Worm (Caenorhabditis elegans): ENCODE results near the gene pals-25.

Gene pals-25

DNA sequence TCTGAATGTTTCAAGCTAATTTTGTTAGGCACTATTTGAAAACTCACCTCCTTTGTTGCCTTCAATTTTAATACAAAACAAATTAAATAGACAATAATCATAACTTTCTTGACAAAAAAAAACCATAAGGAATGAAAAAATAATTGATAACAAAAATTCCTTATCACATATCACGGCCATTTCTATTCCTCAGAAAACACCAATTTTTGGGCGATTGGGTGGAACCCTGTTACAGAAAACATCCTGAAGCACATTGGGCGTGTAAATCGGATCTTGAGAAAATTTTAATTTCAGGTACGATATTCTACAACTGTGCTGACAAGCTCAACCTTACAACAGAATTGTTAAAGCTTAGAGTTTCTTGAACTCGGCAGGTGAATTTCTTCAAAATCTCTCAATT lies 30.5 kb downstream of the pals-25 start, which contains the start of gene F40G9.8:
F40G9.8 (minus strand) TSS at position 101 of the 400 bp plus-strand sequence.
- TF ChIP-seq T22C8.4 (GFP tag; IDR thresholded peaks at IDR 0.05) (no peak), ref-1 (GFP tag; conservative IDR thresholded peaks at IDR 0.05) (no peak), ztf-23 (GFP tag; IDR thresholded peaks at IDR 0.05) (no peak), klf-2 (GFP tag; conservative IDR thresholded peaks at IDR 0.05) (no peak), med-1 (GFP tag; optimal IDR thresholded peaks at IDR 0.05; ENCODE audit: insufficient read depth) (no peak), tab-1 (GFP tag; IDR thresholded peaks at IDR 0.05) (no peak), cog-1 (tag; optimal IDR thresholded peaks at IDR 0.05) (no peak), flt-1 (GFP tag; IDR thresholded peaks at IDR 0.05) (no peak), ztf-29 (GFP tag; IDR thresholded peaks at IDR 0.05) (no peak)

DNA sequence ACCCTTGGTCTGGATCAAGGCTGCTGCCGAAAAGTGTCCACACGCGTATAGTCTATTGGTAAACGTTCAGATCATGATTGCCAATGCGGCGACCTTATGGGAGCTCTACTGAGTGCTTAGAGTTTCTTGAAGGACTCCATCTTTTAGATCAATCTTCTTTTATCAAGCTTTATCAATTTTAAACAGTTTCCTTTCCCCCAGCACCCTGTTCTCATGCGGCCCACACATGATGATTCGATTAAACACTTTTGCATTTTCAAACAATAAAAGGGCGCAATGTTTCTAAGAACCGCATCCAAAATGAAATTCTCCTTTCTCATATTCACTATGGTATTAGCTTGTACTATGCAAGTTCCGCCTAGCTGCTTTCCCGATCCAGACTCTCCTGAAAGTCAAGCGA lies 31.1 kb downstream of the pals-25 start, which contains the start of gene F40G9.7:
F40G9.7 (plus strand) TSS at position 301 of the 400 bp plus-strand sequence.
- no peak for TF ChIP-seq ref-1 (GFP tag; conservative IDR thresholded peaks at IDR 0.05)
- no peak for TF ChIP-seq flt-1 (GFP tag; IDR thresholded peaks at IDR 0.05)
- no peak for TF ChIP-seq klf-2 (GFP tag; conservative IDR thresholded peaks at IDR 0.05)
- TF ChIP-seq med-1 (GFP tag; optimal IDR thresholded peaks at IDR 0.05; ENCODE audit: insufficient read depth), result no peak
- no peak for TF ChIP-seq tab-1 (GFP tag; IDR thresholded peaks at IDR 0.05)
- no peak for TF ChIP-seq cog-1 (tag; optimal IDR thresholded peaks at IDR 0.05)
- TF ChIP-seq ztf-23 (GFP tag; IDR thresholded peaks at IDR 0.05), result no peak
- no peak for TF ChIP-seq ztf-29 (GFP tag; IDR thresholded peaks at IDR 0.05)
- no peak for TF ChIP-seq T22C8.4 (GFP tag; IDR thresholded peaks at IDR 0.05)

DNA sequence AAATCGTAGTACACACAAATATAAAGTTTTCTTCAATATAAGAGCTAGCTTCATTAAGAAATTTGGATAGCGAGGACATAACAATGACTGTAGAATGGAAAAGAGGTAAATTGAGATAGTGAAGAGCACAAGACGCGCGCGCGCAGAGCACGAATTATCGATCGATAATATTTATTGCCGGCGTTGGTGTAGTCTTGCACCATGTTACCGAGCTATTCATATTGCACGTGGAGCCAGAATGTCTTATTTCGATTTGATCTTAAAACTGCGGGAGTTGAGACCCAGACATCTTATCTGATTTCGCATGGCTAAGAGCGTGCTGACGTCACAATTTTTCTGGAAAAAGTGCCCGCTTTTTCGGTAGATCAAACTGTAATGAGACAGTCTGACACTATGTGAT lies 35.2 kb downstream of the pals-25 start, which contains the start of gene F40G9.18:
F40G9.18 (minus strand) TSS at position 101 of the 400 bp plus-strand sequence.
- no peak for TF ChIP-seq tab-1 (GFP tag; IDR thresholded peaks at IDR 0.05)
- no peak for TF ChIP-seq T22C8.4 (GFP tag; IDR thresholded peaks at IDR 0.05)
- no peak for TF ChIP-seq med-1 (GFP tag; optimal IDR thresholded peaks at IDR 0.05; ENCODE audit: insufficient read depth)
- TF ChIP-seq ztf-23 (GFP tag; IDR thresholded peaks at IDR 0.05), result no peak
- no peak for TF ChIP-seq ref-1 (GFP tag; conservative IDR thresholded peaks at IDR 0.05)
- TF ChIP-seq klf-2 (GFP tag; conservative IDR thresholded peaks at IDR 0.05), result no peak
- TF ChIP-seq cog-1 (tag; optimal IDR thresholded peaks at IDR 0.05), result no peak
- no peak for TF ChIP-seq flt-1 (GFP tag; IDR thresholded peaks at IDR 0.05)
- TF ChIP-seq ztf-29 (GFP tag; IDR thresholded peaks at IDR 0.05), result no peak

DNA sequence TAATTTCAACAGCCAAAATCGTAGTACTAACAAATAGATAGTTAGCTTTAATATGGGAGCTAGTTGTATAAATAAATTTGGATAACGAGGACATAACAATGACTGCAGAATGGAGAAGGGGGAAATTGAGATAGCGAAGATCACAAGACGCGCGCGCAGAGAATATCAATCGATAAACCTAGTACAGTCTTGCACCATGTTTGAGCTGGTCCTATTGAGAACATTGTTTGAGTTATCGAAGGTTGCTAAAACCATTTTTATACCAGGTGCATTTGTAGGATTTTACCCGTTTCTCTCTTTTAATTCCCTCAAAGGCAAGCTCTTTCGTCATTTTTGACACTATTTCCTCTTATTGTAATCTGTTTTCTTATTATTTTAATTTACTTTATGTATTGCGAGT lies 37.3 kb downstream of the pals-25 start, which contains the start of the genes F40G9.9 and F40G9.12:
F40G9.9 (minus strand) TSS at position 101 of the 400 bp plus-strand sequence.
F40G9.12 (plus strand) TSS at position 231 of the 400 bp plus-strand sequence.
- no peak for TF ChIP-seq ztf-29 (GFP tag; IDR thresholded peaks at IDR 0.05)
- no peak for TF ChIP-seq tab-1 (GFP tag; IDR thresholded peaks at IDR 0.05)
- no peak for TF ChIP-seq T22C8.4 (GFP tag; IDR thresholded peaks at IDR 0.05)
- TF ChIP-seq cog-1 (tag; optimal IDR thresholded peaks at IDR 0.05), result no peak
- no peak for TF ChIP-seq flt-1 (GFP tag; IDR thresholded peaks at IDR 0.05)
- TF ChIP-seq ztf-23 (GFP tag; IDR thresholded peaks at IDR 0.05), result no peak
- TF ChIP-seq klf-2 (GFP tag; conservative IDR thresholded peaks at IDR 0.05), result no peak
- TF ChIP-seq med-1 (GFP tag; optimal IDR thresholded peaks at IDR 0.05; ENCODE audit: insufficient read depth), result no peak
- no peak for TF ChIP-seq ref-1 (GFP tag; conservative IDR thresholded peaks at IDR 0.05)

DNA sequence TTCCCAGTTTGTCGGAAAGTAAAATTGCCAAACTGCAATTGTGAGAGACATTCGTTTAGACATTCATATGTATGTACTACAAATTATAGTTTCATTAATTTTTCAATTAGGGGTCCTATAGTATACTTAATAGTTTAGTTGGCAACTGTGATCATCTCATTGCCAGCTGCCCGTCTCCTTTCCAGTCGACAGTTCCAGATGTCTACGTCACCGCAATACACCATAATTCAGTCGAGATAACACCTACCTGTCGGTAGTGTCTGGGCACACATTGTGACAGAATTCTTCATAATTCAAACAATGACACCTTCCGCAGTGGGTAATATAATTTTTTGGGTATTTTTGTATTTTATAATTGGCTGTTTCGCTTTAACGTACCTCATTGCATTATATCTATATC lies 39.2 kb downstream of the pals-25 start, which contains the start of gene F40G9.19:
F40G9.19 (plus strand) TSS at position 301 of the 400 bp plus-strand sequence.
- no peak for TF ChIP-seq klf-2 (GFP tag; conservative IDR thresholded peaks at IDR 0.05)
- TF ChIP-seq ref-1 (GFP tag; conservative IDR thresholded peaks at IDR 0.05), result no peak
- no peak for TF ChIP-seq ztf-23 (GFP tag; IDR thresholded peaks at IDR 0.05)

DNA sequence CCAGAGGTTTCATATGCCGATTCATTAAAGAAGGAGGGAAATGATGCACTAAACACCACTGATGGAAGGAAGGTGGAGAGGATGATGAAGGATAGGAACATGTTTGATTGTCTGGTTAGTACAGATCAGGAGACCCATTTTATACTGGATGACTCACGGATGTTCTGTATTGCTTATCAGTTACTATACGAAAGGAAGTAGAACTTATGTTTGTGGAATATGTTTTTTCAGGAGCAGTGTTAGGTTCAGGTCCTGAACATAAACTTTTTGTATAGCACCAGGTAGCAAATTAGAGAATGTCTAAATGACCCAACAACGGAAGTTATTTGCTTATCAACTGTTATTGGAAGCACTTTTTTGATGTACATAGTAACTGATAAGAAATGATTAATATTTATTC lies 41.4 kb downstream of the pals-25 start, which contains the start of gene clec-148:
clec-148 (minus strand) TSS at position 101 of the 400 bp plus-strand sequence.
- TF ChIP-seq T22C8.4 (GFP tag; IDR thresholded peaks at IDR 0.05) (no peak), ref-1 (GFP tag; conservative IDR thresholded peaks at IDR 0.05) (no peak)

DNA sequence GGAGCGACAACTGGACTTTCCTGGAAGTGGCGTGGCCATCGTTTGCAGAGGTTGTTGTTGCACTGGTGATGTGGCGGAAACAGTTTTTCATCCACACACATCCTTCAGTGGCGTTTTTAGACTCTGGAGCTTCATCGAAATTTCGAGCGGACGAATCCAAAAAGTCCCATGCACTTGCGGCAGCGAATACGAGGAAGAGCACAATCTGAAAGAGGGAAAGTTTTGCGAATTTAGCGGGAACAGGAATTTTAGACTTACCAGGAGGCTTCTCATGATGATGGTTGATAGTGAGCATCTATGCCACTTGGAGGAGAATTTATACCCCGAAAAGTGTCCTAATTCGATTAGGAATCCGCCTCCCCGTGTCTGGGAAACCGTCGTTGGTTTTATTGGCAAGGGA lies 43.4 kb downstream of the pals-25 start, which contains the start of gene F40G9.14:
F40G9.14 (minus strand) TSS at position 101 of the 400 bp plus-strand sequence.
- TF ChIP-seq cog-1 (tag; optimal IDR thresholded peaks at IDR 0.05) (no peak), ztf-29 (GFP tag; IDR thresholded peaks at IDR 0.05) (no peak), tab-1 (GFP tag; IDR thresholded peaks at IDR 0.05) (no peak), klf-2 (GFP tag; conservative IDR thresholded peaks at IDR 0.05) (no peak), flt-1 (GFP tag; IDR thresholded peaks at IDR 0.05) (no peak), ref-1 (GFP tag; conservative IDR thresholded peaks at IDR 0.05) (no peak), T22C8.4 (GFP tag; IDR thresholded peaks at IDR 0.05) (no peak), med-1 (GFP tag; optimal IDR thresholded peaks at IDR 0.05; ENCODE audit: insufficient read depth) (no peak), ztf-23 (GFP tag; IDR thresholded peaks at IDR 0.05) (no peak)

DNA sequence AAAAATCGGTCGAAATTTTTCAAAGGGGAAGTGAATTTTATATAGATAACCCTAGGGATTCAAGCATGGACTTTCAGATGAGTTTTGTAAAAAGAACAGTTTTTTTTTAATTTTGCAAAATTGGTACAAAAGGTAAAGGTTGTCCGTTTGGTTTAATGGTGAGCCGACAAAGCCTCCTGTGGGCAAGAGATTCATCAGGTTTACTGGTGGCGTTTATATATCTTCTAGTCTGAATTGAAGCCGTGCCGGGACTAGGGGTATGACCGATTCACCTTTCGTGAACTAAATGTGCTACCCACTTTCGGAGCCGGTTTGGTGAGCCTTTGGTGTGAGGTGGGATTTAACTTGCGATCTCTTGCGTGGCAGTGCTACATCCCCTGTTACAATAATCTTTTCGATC lies 43.8 kb downstream of the pals-25 start:
- TF ChIP-seq flt-1 (GFP tag; IDR thresholded peaks at IDR 0.05) (no peak), ref-1 (GFP tag; conservative IDR thresholded peaks at IDR 0.05) (no peak), cog-1 (tag; optimal IDR thresholded peaks at IDR 0.05) (no peak), T22C8.4 (GFP tag; IDR thresholded peaks at IDR 0.05) (no peak), ztf-29 (GFP tag; IDR thresholded peaks at IDR 0.05) (no peak), tab-1 (GFP tag; IDR thresholded peaks at IDR 0.05) (no peak)

DNA sequence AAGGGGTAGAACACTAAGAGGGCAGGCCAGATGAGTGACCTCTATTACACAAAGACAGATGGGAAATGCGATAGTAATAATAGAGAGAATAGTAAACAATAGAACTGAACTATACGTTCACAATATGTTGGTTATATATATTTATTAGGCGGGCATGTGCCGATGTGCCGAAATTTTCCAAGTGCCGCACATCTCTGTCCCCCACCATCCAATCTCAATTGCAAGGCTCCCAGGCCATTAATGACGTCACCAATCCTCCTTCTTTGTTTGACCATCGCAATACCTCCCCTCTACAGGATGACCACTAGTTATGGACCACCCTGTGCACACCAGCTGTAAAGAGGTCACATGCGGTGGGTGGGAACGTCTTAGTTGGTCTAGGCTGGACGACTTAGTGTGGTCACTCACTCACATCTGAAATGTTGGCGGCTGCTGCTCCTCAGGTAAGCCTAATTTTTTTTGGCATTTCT lies 44.9 kb downstream of the pals-25 start, which contains the start of gene F40G9.6:
F40G9.6 (plus strand) TSS at position 420 of the 470 bp plus-strand sequence.
- no peak for TF ChIP-seq flt-1 (GFP tag; IDR thresholded peaks at IDR 0.05)
- TF ChIP-seq T22C8.4 (GFP tag; IDR thresholded peaks at IDR 0.05), result no peak
- no peak for TF ChIP-seq ztf-23 (GFP tag; IDR thresholded peaks at IDR 0.05)
- TF ChIP-seq tab-1 (GFP tag; IDR thresholded peaks at IDR 0.05), result no peak
- TF ChIP-seq ref-1 (GFP tag; conservative IDR thresholded peaks at IDR 0.05), result no peak

DNA sequence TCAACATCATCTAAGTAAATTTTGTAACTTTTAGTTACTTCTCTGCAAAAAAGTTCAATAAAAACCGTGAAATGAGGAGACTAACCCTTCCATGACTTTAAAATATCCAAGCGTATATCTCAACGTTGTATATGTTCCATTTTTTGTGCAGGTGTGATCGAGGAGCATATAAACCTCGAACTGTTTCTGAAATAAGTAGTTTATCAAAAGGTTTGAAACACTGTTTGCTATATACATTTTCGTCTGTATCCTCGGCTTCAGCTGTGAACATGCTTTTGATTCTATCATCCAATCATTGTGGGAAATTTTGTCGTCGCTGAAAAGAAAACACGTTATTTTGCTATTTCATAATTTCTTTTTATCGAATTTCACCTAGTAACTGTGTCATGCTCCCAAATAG lies 46.7 kb downstream of the pals-25 start, which contains the start of gene F40G9.5:
F40G9.5 (plus strand) TSS at position 301 of the 400 bp plus-strand sequence.
- no peak for TF ChIP-seq med-1 (GFP tag; optimal IDR thresholded peaks at IDR 0.05; ENCODE audit: insufficient read depth)
- no peak for TF ChIP-seq ztf-23 (GFP tag; IDR thresholded peaks at IDR 0.05)
- no peak for TF ChIP-seq T22C8.4 (GFP tag; IDR thresholded peaks at IDR 0.05)
- no peak for TF ChIP-seq klf-2 (GFP tag; conservative IDR thresholded peaks at IDR 0.05)
- TF ChIP-seq cog-1 (tag; optimal IDR thresholded peaks at IDR 0.05), result no peak
- TF ChIP-seq ref-1 (GFP tag; conservative IDR thresholded peaks at IDR 0.05), result no peak
- no peak for TF ChIP-seq flt-1 (GFP tag; IDR thresholded peaks at IDR 0.05)
- TF ChIP-seq tab-1 (GFP tag; IDR thresholded peaks at IDR 0.05), result no peak
- no peak for TF ChIP-seq ztf-29 (GFP tag; IDR thresholded peaks at IDR 0.05)

Measured in whole organism, midembryonic.